Worm (Caenorhabditis elegans) whole organism, late embryonic: ENCODE results near the gene F48D6.4.

Source experiments
- C38D4.7 ChIP-seq: fragments of 200-800 bp; sonication (Bioruptor generic); optimal IDR thresholded peaks from 2 replicates; lab custom pipeline; 2018; ENCODE audit warnings: mild to moderate bottlenecking, missing genetic modification characterization, moderate library complexity, missing compliant biosample characterization
- F13H6.1 ChIP-seq: sonication (generic microtip); optimal IDR thresholded peaks from 2 replicates; lab custom pipeline; 2016; ENCODE audit warnings: missing genetic modification characterization, missing compliant biosample characterization
- K02D7.2 ChIP-seq: sonication (generic microtip); optimal IDR thresholded peaks from 2 replicates; lab custom pipeline; 2017; ENCODE audit warnings: mild to moderate bottlenecking, missing genetic modification characterization, missing compliant biosample characterization
- Y22D7AL.16 ChIP-seq: sonication (generic microtip); optimal IDR thresholded peaks from 2 replicates; lab custom pipeline; 2016; ENCODE audit warnings: missing genetic modification characterization, missing compliant biosample characterization
- ahr-1 ChIP-seq: sonication (generic microtip); optimal IDR thresholded peaks from 2 replicates; lab custom pipeline; 2016; ENCODE audit warnings: missing genetic modification characterization, missing compliant biosample characterization
- ama-1 ChIP-seq: fragments of 150-350 bp; optimal IDR thresholded peaks from 2 replicates; lab custom pipeline; 2014
- ceh-14 ChIP-seq: sonication (generic microtip); optimal IDR thresholded peaks from 2 replicates; lab custom pipeline; 2016; ENCODE audit warnings: missing genotype, missing genetic modification characterization, missing compliant biosample characterization
- ceh-19 ChIP-seq: fragments of 200-800 bp; sonication (Bioruptor generic); optimal IDR thresholded peaks from 2 replicates; lab custom pipeline; 2018; ENCODE audit warnings: mild to moderate bottlenecking, missing genetic modification characterization, missing compliant biosample characterization
- ceh-22 ChIP-seq: sonication (generic microtip); optimal IDR thresholded peaks from 2 replicates; lab custom pipeline; 2017; ENCODE audit warnings: missing biosample characterization, missing genetic modification characterization
- ceh-30 ChIP-seq: fragments of 150-350 bp; optimal IDR thresholded peaks from 2 replicates; lab custom pipeline; 2014; ENCODE audit warnings: missing biosample characterization, missing genetic modification characterization
- ceh-6 ChIP-seq: fragments of 200-800 bp; sonication (Bioruptor generic); optimal IDR thresholded peaks from 2 replicates; lab custom pipeline; 2018; ENCODE audit warnings: mild to moderate bottlenecking, missing genetic modification characterization, missing compliant biosample characterization
- che-1 ChIP-seq: sonication (generic microtip); optimal IDR thresholded peaks from 2 replicates; lab custom pipeline; 2016; ENCODE audit warnings: mild to moderate bottlenecking, missing genetic modification characterization, missing compliant biosample characterization
- dmd-4 ChIP-seq: sonication (generic microtip); optimal IDR thresholded peaks from 2 replicates; lab custom pipeline; 2016; ENCODE audit warnings: borderline replicate concordance, missing genetic modification characterization, missing compliant biosample characterization
- dve-1 ChIP-seq: sonication (generic microtip); optimal IDR thresholded peaks from 2 replicates; lab custom pipeline; 2017; ENCODE audit warnings: antibody characterized with exemption, mild to moderate bottlenecking, missing genetic modification characterization, missing compliant biosample characterization
- elt-2 ChIP-seq: sonication (generic microtip); optimal IDR thresholded peaks from 2 replicates; lab custom pipeline; 2016; ENCODE audit warnings: missing genetic modification reagents, missing genetic modification characterization, missing compliant biosample characterization
- ets-4 ChIP-seq: sonication (generic microtip); optimal IDR thresholded peaks from 2 replicates; lab custom pipeline; 2016; ENCODE audit warnings: missing genetic modification characterization, missing compliant biosample characterization
- fax-1 ChIP-seq: sonication (generic microtip); optimal IDR thresholded peaks from 2 replicates; lab custom pipeline; 2016; ENCODE audit warnings: missing genotype, missing genetic modification characterization, missing compliant biosample characterization
- fkh-10 ChIP-seq: fragments of 150-350 bp; optimal IDR thresholded peaks from 2 replicates; lab custom pipeline; 2014; ENCODE audit warnings: missing biosample characterization, missing genetic modification reagents, missing genetic modification characterization
- fkh-6 ChIP-seq: sonication (generic microtip); optimal IDR thresholded peaks from 2 replicates; lab custom pipeline; 2016; ENCODE audit warnings: missing genetic modification characterization, missing compliant biosample characterization
- hlh-13 ChIP-seq: fragments of 200-800 bp; sonication (Bioruptor generic); optimal IDR thresholded peaks from 2 replicates; lab custom pipeline; 2018; ENCODE audit warnings: mild to moderate bottlenecking, missing genetic modification characterization, missing compliant biosample characterization
- hlh-15 ChIP-seq: sonication (generic microtip); optimal IDR thresholded peaks from 2 replicates; lab custom pipeline; 2016; ENCODE audit warnings: missing genetic modification characterization, missing compliant biosample characterization
- hlh-6 ChIP-seq: sonication (generic microtip); optimal IDR thresholded peaks from 2 replicates; lab custom pipeline; 2016; ENCODE audit warnings: missing genotype, missing genetic modification characterization, missing compliant biosample characterization
- hlh-8 ChIP-seq: sonication (generic microtip); optimal IDR thresholded peaks from 2 replicates; lab custom pipeline; 2016; ENCODE audit warnings: missing genotype, missing genetic modification characterization, missing compliant biosample characterization
- lin-11 ChIP-seq: fragments of 200-800 bp; sonication (Bioruptor generic); optimal IDR thresholded peaks from 2 replicates; lab custom pipeline; 2018; ENCODE audit warnings: mild to moderate bottlenecking, missing genetic modification characterization, missing compliant biosample characterization
- nfya-1 ChIP-seq: sonication (generic microtip); optimal IDR thresholded peaks from 2 replicates; lab custom pipeline; 2017; ENCODE audit warnings: missing genetic modification characterization, mild to moderate bottlenecking, missing compliant biosample characterization, antibody characterized with exemption, moderate library complexity
- npax-4 ChIP-seq: sonication (generic microtip); optimal IDR thresholded peaks from 2 replicates; lab custom pipeline; 2016; ENCODE audit warnings: missing genetic modification characterization, missing compliant biosample characterization
- pag-3 ChIP-seq: sonication (generic microtip); optimal IDR thresholded peaks from 2 replicates; lab custom pipeline; 2016; ENCODE audit warnings: missing compliant biosample characterization, missing genetic modification characterization, borderline replicate concordance
- pat-9 ChIP-seq: fragments of 200-800 bp; sonication (Bioruptor generic); optimal IDR thresholded peaks from 2 replicates; lab custom pipeline; 2018; ENCODE audit warnings: mild to moderate bottlenecking, missing genetic modification characterization, moderate library complexity, missing compliant biosample characterization
- syd-9 ChIP-seq: sonication (generic microtip); optimal IDR thresholded peaks from 2 replicates; lab custom pipeline; 2016; ENCODE audit warnings: mild to moderate bottlenecking, missing genetic modification characterization, moderate library complexity, missing compliant biosample characterization
- ttx-3 ChIP-seq: sonication (generic microtip); optimal IDR thresholded peaks from 2 replicates; lab custom pipeline; 2016; ENCODE audit warnings: missing genetic modification reagents, missing genetic modification characterization, missing compliant biosample characterization
- unc-42 ChIP-seq: sonication (generic microtip); optimal IDR thresholded peaks from 2 replicates; lab custom pipeline; 2016; ENCODE audit warnings: missing genotype, missing genetic modification characterization, missing compliant biosample characterization
- unc-55 ChIP-seq: sonication (generic microtip); optimal IDR thresholded peaks from 2 replicates; lab custom pipeline; 2017; ENCODE audit warnings: missing biosample characterization, missing genetic modification reagents, missing genetic modification characterization
- zip-5 ChIP-seq: sonication (generic microtip); optimal IDR thresholded peaks from 2 replicates; lab custom pipeline; 2016; ENCODE audit warnings: missing genetic modification characterization, missing compliant biosample characterization

Gene F48D6.4

ce11 chrX:4246867-4247591 lies at the start of gene F48D6.4:
F48D6.4 (minus strand) TSS chrX:4247212.
- TF ChIP-seq ceh-22 = no peak
- no peak for TF ChIP-seq ceh-6 (GFP tag; lab: Kevin White, UChicago)
- peak; percentile 55 for TF ChIP-seq elt-2 (tag; lab: Kevin White, UChicago)
- no peak for TF ChIP-seq Y22D7AL.16
- TF ChIP-seq pag-3 (tag; lab: Kevin White, UChicago) = no peak

- TF ChIP-seq ceh-19 (GFP tag; lab: Kevin White, UChicago) (no peak), ceh-14 (no peak), pag-3 (tag; lab: Kevin White, UChicago) (no peak), pat-9 (tag; lab: Kevin White, UChicago) (no peak), F13H6.1 (tag; lab: Kevin White, UChicago) (no peak), npax-4 (tag; lab: Kevin White, UChicago) (no peak), ceh-22 (no peak), hlh-13 (GFP tag; lab: Kevin White, UChicago) (no peak), K02D7.2 (tag; lab: Kevin White, UChicago) (no peak), unc-55 (GFP tag; lab: Kevin White, UChicago) (no peak)
Observed at ce11 chrX:4295917-4296316, 48.9 kb upstream of the F48D6.4 start.

DNA sequence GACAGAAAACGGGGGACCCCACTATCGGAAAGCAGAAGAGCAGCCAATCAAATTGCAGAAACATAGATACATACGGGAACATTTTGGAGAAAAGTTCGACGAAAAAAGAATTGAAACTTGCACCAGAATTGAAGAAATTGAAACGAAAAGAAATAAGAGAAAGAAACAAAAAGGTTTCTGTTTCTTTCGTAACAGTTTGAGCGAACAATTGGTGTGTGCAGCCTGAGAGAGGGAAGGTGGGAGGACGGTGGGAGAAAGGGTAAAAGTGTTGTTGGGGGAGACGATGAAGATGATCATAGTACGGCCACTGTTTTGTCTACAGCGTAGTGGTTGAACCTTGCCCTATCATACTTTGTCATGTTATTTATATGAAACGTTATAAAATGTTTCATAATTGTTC lies 47.9 kb upstream of the F48D6.4 start:
- TF ChIP-seq syd-9 (no peak), Y22D7AL.16 (no peak), che-1 (tag; lab: Kevin White, UChicago) (peak; percentile 40)
- TF ChIP-seq, all 69 proteins: peak for 1

ce11 chrX:4289805-4290204 lies 42.8 kb upstream of the F48D6.4 start:
- TF ChIP-seq ahr-1 (tag; lab: Kevin White, UChicago) (no peak), fax-1 (no peak), npax-4 (tag; lab: Kevin White, UChicago) (no peak), zip-5 (no peak), F13H6.1 (tag; lab: Kevin White, UChicago) (no peak), ama-1 (lab: Kevin White, UChicago) (no peak), ceh-22 (no peak), ceh-19 (GFP tag; lab: Kevin White, UChicago) (no peak), ets-4 (tag; lab: Kevin White, UChicago) (no peak), C38D4.7 (no peak), ttx-3 (no peak), nfya-1 (tag; lab: Kevin White, UChicago) (no peak), fkh-10 (GFP tag; lab: Kevin White, UChicago) (no peak), K02D7.2 (tag; lab: Kevin White, UChicago) (no peak), fkh-6 (tag; lab: Kevin White, UChicago) (no peak), lin-11 (tag; lab: Kevin White, UChicago) (no peak), hlh-6 (tag; lab: Kevin White, UChicago) (no peak), hlh-8 (no peak)

- TF ChIP-seq K02D7.2 (tag; lab: Kevin White, UChicago) = no peak
- peak; percentile 38 for TF ChIP-seq unc-42 (tag; lab: Kevin White, UChicago)
Observed at ce11 chrX:4285669-4286174, 38.7 kb upstream of the F48D6.4 start, which contains the start of gene cka-2. cka-2 (plus strand) TSS chrX:4286124.

ce11 chrX:4284470-4284869 lies 37.5 kb upstream of the F48D6.4 start:
- TF ChIP-seq ceh-30 = no peak
- TF ChIP-seq Y22D7AL.16 = no peak
- no peak for TF ChIP-seq dmd-4 (tag; lab: Kevin White, UChicago)
- no peak for TF ChIP-seq ceh-22
- no peak for TF ChIP-seq fkh-10 (GFP tag; lab: Kevin White, UChicago)
- TF ChIP-seq dve-1 (tag; lab: Kevin White, UChicago) = no peak
- no peak for TF ChIP-seq hlh-15 (tag; lab: Kevin White, UChicago)
- TF ChIP-seq, all 69 proteins: peak for 0
